Worm (Caenorhabditis elegans) whole organism, L4 larva: ENCODE data around the gene srp-7.

ENCODE experiments used
- ceh-20 ChIP-seq: fragments of 200-800 bp; sonication (Bioruptor generic); IDR thresholded peaks from 2 replicates; pipeline ENCODE4 v1.3.6; 2022; ENCODE audit warnings: missing genetic modification reagents, missing genetic modification characterization, missing compliant biosample characterization
- ces-1 ChIP-seq: fragments of 150-350 bp; sonication (generic microtip); optimal IDR thresholded peaks from 4 replicates; lab custom pipeline; 2014; ENCODE audit warnings: missing biosample characterization, missing genetic modification reagents, missing genetic modification characterization
- egl-27 ChIP-seq: sonication (generic microtip); optimal IDR thresholded peaks from 3 replicates; lab custom pipeline; 2017; ENCODE audit warnings: missing biosample characterization, missing genetic modification reagents, missing genetic modification characterization
- fkh-10 ChIP-seq: fragments of 150-350 bp; optimal IDR thresholded peaks from 2 replicates; lab custom pipeline; 2014; ENCODE audit warnings: missing biosample characterization, missing genetic modification reagents, missing genetic modification characterization
- pha-4 ChIP-seq, 2 experiments: fragments of 150-350 bp in 1 of 2; fragments of 200-800 bp in 1 of 2; sonication (Bioruptor generic) in 1 of 2; IDR thresholded peaks in 1 of 2; optimal IDR thresholded peaks in 1 of 2; 2 replicates each; pipeline versions ENCODE4 v1.3.6 to Lab custom; 2014 to 2022; ENCODE audit warnings: missing genetic modification characterization in 2 of 2, missing genetic modification reagents in 2 of 2, missing biosample characterization in 1 of 2, missing compliant biosample characterization in 1 of 2
- unc-39 ChIP-seq: sonication (generic microtip); optimal IDR thresholded peaks from 2 replicates; lab custom pipeline; 2017; ENCODE audit warnings: missing biosample characterization, missing genetic modification characterization
- unc-62 ChIP-seq, 3 experiments: fragments of 150-350 bp in 1 of 3; sonication (generic microtip); optimal IDR thresholded peaks in 2 of 3; peaks in 1 of 3; 1 replicate in 1 of 3; 2 replicates in 2 of 3; lab custom pipeline; 2014 to 2017; ENCODE audit warnings: missing biosample characterization in 3 of 3, missing genetic modification characterization in 3 of 3, missing genetic modification reagents in 3 of 3, missing genotype in 1 of 3
- zag-1 ChIP-seq: fragments of 150-350 bp; optimal IDR thresholded peaks from 2 replicates; lab custom pipeline; 2014; ENCODE audit warnings: missing biosample characterization, missing genetic modification characterization

ce11 chrV:8171688-8172087 is 7.2 kb upstream of the srp-7 start:
- TF ChIP-seq zag-1 (tag; lab: Kevin White, UChicago) (no peak), pha-4 (GFP tag; IDR thresholded peaks at IDR 0.05; lab: Robert Waterston, UW) (no peak), pha-4 (tag; optimal IDR thresholded peaks at IDR 0.05; lab: Kevin White, UChicago) (no peak), ceh-20 (GFP tag; lab: Robert Waterston, UW) (no peak), unc-62 (GFP tag; optimal IDR thresholded peaks at IDR 0.05 in 1 of 2; lab: Kevin White, UChicago) (no peak), unc-62 (tag; optimal IDR thresholded peaks at IDR 0.05; lab: Kevin White, UChicago) (no peak), unc-39 (tag; lab: Kevin White, UChicago) (no peak), fkh-10 (GFP tag; lab: Kevin White, UChicago) (no peak), ces-1 (GFP tag; lab: Kevin White, UChicago) (no peak), egl-27 (tag; lab: Kevin White, UChicago) (no peak)
